Worm (Caenorhabditis elegans) whole organism, mixed stage, embryonic: ENCODE data around the gene F01D5.6.

Experiments
- lin-13 ChIP-seq: fragments of 150-350 bp; optimal IDR thresholded peaks from 2 replicates; lab custom pipeline; 2014; ENCODE audit warnings: missing biosample characterization, missing genetic modification characterization
- nhr-237 ChIP-seq: fragments of 150-350 bp; optimal IDR thresholded peaks from 2 replicates; lab custom pipeline; 2014; ENCODE audit warnings: missing biosample characterization, missing genetic modification characterization

ce11 chrII:13979833-13980513, 26.3 kb upstream of the F01D5.6 start, which contains the start of gene sre-48:
- TF ChIP-seq lin-13 (tag; lab: Kevin White, UChicago) (no peak), nhr-237 (tag; lab: Kevin White, UChicago) (no peak)
